Fruit fly (Drosophila melanogaster) whole organism: ENCODE data around the gene CG14883.

Experiments used
- CG8478 ChIP-seq: fragments of >200 bp; optimal IDR thresholded peaks from 2 replicates; lab custom pipeline; 2018; ENCODE audit warnings: inconsistent platforms
- Dll ChIP-seq: fragments of >200 bp; optimal IDR thresholded peaks from 2 replicates; lab custom pipeline; 2017
- EcR ChIP-seq, 2 experiments: fragments of >200 bp; optimal IDR thresholded peaks; 2 replicates each; lab custom pipeline; 2017; ENCODE audit warnings: missing biosample characterization in 2 of 2, missing genetic modification characterization in 2 of 2, missing genetic modification reagents in 2 of 2
- pan ChIP-seq: fragments of >200 bp; optimal IDR thresholded peaks from 2 replicates; lab custom pipeline; 2017
- psq ChIP-seq: fragments of >200 bp; optimal IDR thresholded peaks from 2 replicates; lab custom pipeline; 2017
- usp ChIP-seq: fragments of >200 bp; optimal IDR thresholded peaks from 2 replicates; lab custom pipeline; 2017; ENCODE audit warnings: missing biosample characterization, missing genetic modification characterization, mixed read lengths

CG14883 gene

dm6 chr3R:16456607-16457006 is 755 bp downstream of the CG14883 start:
- TF ChIP-seq pan (lab: Kevin White, UChicago) (no peak), usp (GFP tag; lab: Kevin White, UChicago) (no peak), Dll (lab: Kevin White, UChicago) (no peak), CG8478 (lab: Kevin White, UChicago) (no peak), psq (lab: Kevin White, UChicago) (no peak), EcR (GFP tag; optimal IDR thresholded peaks at IDR 0.05; lab: Kevin White, UChicago) (no peak)

dm6 chr3R:16468556-16468955 is 12.7 kb downstream of the CG14883 start:
- no peak for TF ChIP-seq CG8478 (lab: Kevin White, UChicago)
- no peak for TF ChIP-seq pan (lab: Kevin White, UChicago)
- TF ChIP-seq usp (GFP tag; lab: Kevin White, UChicago) = no peak
- TF ChIP-seq EcR (GFP tag; optimal IDR thresholded peaks at IDR 0.05; lab: Kevin White, UChicago) = no peak
- TF ChIP-seq Dll (lab: Kevin White, UChicago) = no peak
- no peak for TF ChIP-seq psq (lab: Kevin White, UChicago)

dm6 chr3R:16469501-16470263 is 13.8 kb downstream of the CG14883 start, which contains the start of the genes CG42232 and CSN5:
TSS of gene CG42232 (minus strand) at chr3R:16469663.
TSS of gene CSN5 (plus strand) at chr3R:16470099.
- TF ChIP-seq psq (lab: Kevin White, UChicago) = no peak
- TF ChIP-seq CG8478 (lab: Kevin White, UChicago) = no peak
- TF ChIP-seq pan (lab: Kevin White, UChicago) = no peak

- TF ChIP-seq usp (GFP tag; lab: Kevin White, UChicago) = no peak
- no peak for TF ChIP-seq psq (lab: Kevin White, UChicago)
- TF ChIP-seq pan (lab: Kevin White, UChicago) = no peak
These were observed 16.4 kb downstream of the CG14883 start, which contains the start of gene Gyc89Da for dm6 chr3R:16472301-16472700. TSS of gene Gyc89Da (plus strand) at chr3R:16472601.

- TF ChIP-seq pan (lab: Kevin White, UChicago) (no peak), Dll (lab: Kevin White, UChicago) (no peak), EcR (GFP tag; optimal IDR thresholded peaks at IDR 0.05; lab: Kevin White, UChicago) (no peak), CG8478 (lab: Kevin White, UChicago) (no peak), usp (GFP tag; lab: Kevin White, UChicago) (no peak), psq (lab: Kevin White, UChicago) (no peak)
These were observed 20.6 kb downstream of the CG14883 start for dm6 chr3R:16476472-16476871.

dm6 chr3R:16477033-16477432 is 21.2 kb downstream of the CG14883 start, which contains the start of gene Gyc89Db:
TSS of gene Gyc89Db (plus strand) at chr3R:16477110.
- TF ChIP-seq pan (lab: Kevin White, UChicago) = no peak
- no peak for TF ChIP-seq usp (GFP tag; lab: Kevin White, UChicago)
- no peak for TF ChIP-seq Dll (lab: Kevin White, UChicago)
- TF ChIP-seq psq (lab: Kevin White, UChicago) = no peak
- TF ChIP-seq CG8478 (lab: Kevin White, UChicago) = no peak
- no peak for TF ChIP-seq EcR (GFP tag; optimal IDR thresholded peaks at IDR 0.05; lab: Kevin White, UChicago)

- TF ChIP-seq EcR (GFP tag; optimal IDR thresholded peaks at IDR 0.05; lab: Kevin White, UChicago) (no peak), pan (lab: Kevin White, UChicago) (no peak), CG8478 (lab: Kevin White, UChicago) (no peak), usp (GFP tag; lab: Kevin White, UChicago) (no peak), psq (lab: Kevin White, UChicago) (no peak), Dll (lab: Kevin White, UChicago) (no peak)
These were observed 25.1 kb downstream of the CG14883 start, which contains the start of gene Dhfr for dm6 chr3R:16480995-16481394. TSS of gene Dhfr (plus strand) at chr3R:16481167.

dm6 chr3R:16482276-16482675 is 26.4 kb downstream of the CG14883 start, which contains the start of gene Sdhaf3:
TSS of gene Sdhaf3 (minus strand) at chr3R:16482452.
- no peak for TF ChIP-seq EcR (GFP tag; optimal IDR thresholded peaks at IDR 0.05; lab: Kevin White, UChicago)
- no peak for TF ChIP-seq pan (lab: Kevin White, UChicago)
- no peak for TF ChIP-seq usp (GFP tag; lab: Kevin White, UChicago)
- TF ChIP-seq Dll (lab: Kevin White, UChicago) = no peak
- no peak for TF ChIP-seq psq (lab: Kevin White, UChicago)
- TF ChIP-seq CG8478 (lab: Kevin White, UChicago) = no peak

- TF ChIP-seq psq (lab: Kevin White, UChicago) (no peak), usp (GFP tag; lab: Kevin White, UChicago) (no peak), Dll (lab: Kevin White, UChicago) (no peak), EcR (GFP tag; optimal IDR thresholded peaks at IDR 0.05; lab: Kevin White, UChicago) (no peak), pan (lab: Kevin White, UChicago) (no peak), CG8478 (lab: Kevin White, UChicago) (no peak)
These were observed 28.1 kb downstream of the CG14883 start, which contains the start of gene Der-2 for dm6 chr3R:16483877-16484417. TSS of gene Der-2 (minus strand) at chr3R:16484223.

dm6 chr3R:16485487-16486233 is 29.8 kb downstream of the CG14883 start:
- no peak for TF ChIP-seq CG8478 (lab: Kevin White, UChicago)
- TF ChIP-seq psq (lab: Kevin White, UChicago) = no peak
- TF ChIP-seq usp (GFP tag; lab: Kevin White, UChicago) = no peak
- no peak for TF ChIP-seq Dll (lab: Kevin White, UChicago)
- no peak for TF ChIP-seq pan (lab: Kevin White, UChicago)
- no peak for TF ChIP-seq EcR (GFP tag; optimal IDR thresholded peaks at IDR 0.05; lab: Kevin White, UChicago)
